Worm (Caenorhabditis elegans) whole organism, L1 larva: ENCODE data around the gene ptr-6.

Experiments
- C04F5.9 ChIP-seq: sonication (generic microtip); optimal IDR thresholded peaks from 2 replicates; lab custom pipeline; 2016; ENCODE audit warnings: missing genetic modification characterization, missing compliant biosample characterization
- C16A3.4 ChIP-seq: fragments of 150-350 bp; optimal IDR thresholded peaks from 2 replicates; lab custom pipeline; 2014; ENCODE audit warnings: missing biosample characterization, missing genetic modification characterization
- C34B4.2 ChIP-seq: sonication (generic microtip); optimal IDR thresholded peaks from 2 replicates; lab custom pipeline; 2017; ENCODE audit warnings: mild to moderate bottlenecking, missing genetic modification characterization, missing compliant biosample characterization
- Y116A8C.19 ChIP-seq: sonication (generic microtip); optimal IDR thresholded peaks from 2 replicates; lab custom pipeline; 2016; ENCODE audit warnings: missing compliant biosample characterization, missing genetic modification characterization, borderline replicate concordance
- alr-1 ChIP-seq: fragments of 200-800 bp; sonication (Bioruptor generic); optimal IDR thresholded peaks from 2 replicates; lab custom pipeline; 2018; ENCODE audit warnings: borderline replicate concordance, mild to moderate bottlenecking, missing genetic modification characterization, missing compliant biosample characterization
- blmp-1 ChIP-seq: fragments of 150-350 bp; optimal IDR thresholded peaks from 2 replicates; lab custom pipeline; 2014; ENCODE audit warnings: missing biosample characterization, missing genetic modification characterization
- ceh-82 ChIP-seq, 3 experiments: fragments of 150-350 bp in 1 of 3; sonication (generic microtip) in 2 of 3; optimal IDR thresholded peaks; 2 replicates each; lab custom pipeline; 2014 to 2017; ENCODE audit warnings: missing biosample characterization in 3 of 3, missing genetic modification characterization in 3 of 3
- ces-1 ChIP-seq: fragments of 150-350 bp; optimal IDR thresholded peaks from 2 replicates; lab custom pipeline; 2014; ENCODE audit warnings: missing biosample characterization, missing genetic modification reagents, missing genetic modification characterization
- dsc-1 ChIP-seq: sonication (generic microtip); optimal IDR thresholded peaks from 2 replicates; lab custom pipeline; 2016; ENCODE audit warnings: mild to moderate bottlenecking, missing genetic modification characterization, missing compliant biosample characterization
- efl-1 ChIP-seq, 4 experiments: fragments of 150-350 bp; optimal IDR thresholded peaks in 3 of 4; peaks in 1 of 4; 1 replicate in 1 of 4; 2 replicates in 3 of 4; lab custom pipeline; 2014; ENCODE audit warnings: missing biosample characterization in 2 of 4, missing genetic modification characterization in 2 of 4, missing genetic modification reagents in 2 of 4
- efl-3 ChIP-seq: fragments of 200-800 bp; sonication (Bioruptor generic); optimal IDR thresholded peaks from 2 replicates; lab custom pipeline; 2018; ENCODE audit warnings: mild to moderate bottlenecking, missing genetic modification characterization, missing compliant biosample characterization
- egl-13 ChIP-seq: sonication (generic microtip); optimal IDR thresholded peaks from 2 replicates; lab custom pipeline; 2016; ENCODE audit warnings: missing genotype, missing genetic modification reagents, missing genetic modification characterization, missing compliant biosample characterization
- egl-27 ChIP-seq, 2 experiments: fragments of 150-350 bp in 1 of 2; sonication (generic microtip); optimal IDR thresholded peaks; 3 replicates each; lab custom pipeline; 2017 to 2018; ENCODE audit warnings: missing biosample characterization in 2 of 2, missing genetic modification characterization in 2 of 2, missing genetic modification reagents in 2 of 2
- elt-2 ChIP-seq: sonication (generic microtip); optimal IDR thresholded peaks from 2 replicates; lab custom pipeline; 2016; ENCODE audit warnings: missing genetic modification characterization, mild to moderate bottlenecking, inconsistent platforms, missing compliant biosample characterization, missing genetic modification reagents
- elt-3 ChIP-seq, 6 experiments: fragments of 150-350 bp in 1 of 6; sonication (generic microtip); optimal IDR thresholded peaks; 2 replicates each; lab custom pipeline; 2017 to 2018; ENCODE audit warnings: missing biosample characterization in 6 of 6, missing genetic modification characterization in 6 of 6, inconsistent platforms in 1 of 6
- fkh-4 ChIP-seq: sonication (generic microtip); optimal IDR thresholded peaks from 2 replicates; lab custom pipeline; 2016; ENCODE audit warnings: missing compliant biosample characterization, missing genetic modification characterization, borderline replicate concordance
- fkh-8 ChIP-seq: sonication (generic microtip); optimal IDR thresholded peaks from 2 replicates; lab custom pipeline; 2016; ENCODE audit warnings: mild to moderate bottlenecking, missing genetic modification characterization, missing compliant biosample characterization
- grh-1 ChIP-seq: fragments of 200-800 bp; sonication (Bioruptor generic); IDR thresholded peaks from 2 replicates; pipeline ENCODE4 v1.3.6; 2022; ENCODE audit warnings: missing genetic modification reagents, missing genetic modification characterization, missing compliant biosample characterization
- hlh-4 ChIP-seq: sonication (generic microtip); optimal IDR thresholded peaks from 2 replicates; lab custom pipeline; 2016; ENCODE audit warnings: mild to moderate bottlenecking, missing genetic modification characterization, missing compliant biosample characterization
- isw-1 ChIP-seq: fragments of 200-800 bp; sonication (Bioruptor generic); IDR thresholded peaks from 2 replicates; pipeline ENCODE4 v1.3.6; 2022; ENCODE audit warnings: missing genetic modification characterization, missing compliant biosample characterization
- jun-1 ChIP-seq: fragments of 150-350 bp; optimal IDR thresholded peaks from 2 replicates; lab custom pipeline; 2014; ENCODE audit warnings: missing biosample characterization, missing genetic modification reagents, missing genetic modification characterization
- lin-13 ChIP-seq: fragments of 150-350 bp; optimal IDR thresholded peaks from 2 replicates; lab custom pipeline; 2014; ENCODE audit warnings: missing biosample characterization, missing genetic modification reagents, missing genetic modification characterization
- lin-14 ChIP-seq: fragments of 200-800 bp; sonication (Bioruptor generic); optimal IDR thresholded peaks from 2 replicates; lab custom pipeline; 2018; ENCODE audit warnings: mild to moderate bottlenecking, missing genetic modification characterization, moderate library complexity, missing compliant biosample characterization
- lin-35 ChIP-seq, 2 experiments: fragments of 150-350 bp; optimal IDR thresholded peaks; 2 replicates each; lab custom pipeline; 2014; ENCODE audit warnings: missing biosample characterization in 2 of 2, missing genetic modification characterization in 2 of 2, missing genetic modification reagents in 2 of 2
- lin-39 ChIP-seq: fragments of 150-350 bp; optimal IDR thresholded peaks from 2 replicates; lab custom pipeline; 2014; ENCODE audit warnings: missing biosample characterization, missing genetic modification reagents, missing genetic modification characterization
- lir-3 ChIP-seq: sonication (generic microtip); optimal IDR thresholded peaks from 2 replicates; lab custom pipeline; 2016; ENCODE audit warnings: mild to moderate bottlenecking, missing genetic modification characterization, moderate library complexity, missing compliant biosample characterization; ENCODE audit not compliant: poor library complexity
- mep-1 ChIP-seq: fragments of 150-350 bp; optimal IDR thresholded peaks from 2 replicates; lab custom pipeline; 2014; ENCODE audit warnings: missing biosample characterization, missing genetic modification characterization
- nhr-11 ChIP-seq: fragments of 150-350 bp; optimal IDR thresholded peaks from 2 replicates; lab custom pipeline; 2014; ENCODE audit warnings: missing biosample characterization, missing genetic modification characterization
- nhr-12 ChIP-seq: sonication (generic microtip); optimal IDR thresholded peaks from 2 replicates; lab custom pipeline; 2017; ENCODE audit warnings: missing biosample characterization, missing genetic modification characterization
- nhr-19 ChIP-seq: fragments of 200-800 bp; sonication (Bioruptor generic); conservative IDR thresholded peaks from 2 replicates; pipeline ENCODE4 v1.3.6; 2022; ENCODE audit warnings: missing genetic modification characterization, missing compliant biosample characterization
- nhr-20 ChIP-seq: sonication (generic microtip); optimal IDR thresholded peaks from 2 replicates; lab custom pipeline; 2016; ENCODE audit warnings: mild to moderate bottlenecking, missing genetic modification characterization, missing compliant biosample characterization
- nhr-237 ChIP-seq: fragments of 150-350 bp; optimal IDR thresholded peaks from 2 replicates; lab custom pipeline; 2014; ENCODE audit warnings: missing biosample characterization, missing genetic modification characterization
- nhr-28 ChIP-seq: fragments of 150-350 bp; optimal IDR thresholded peaks from 2 replicates; lab custom pipeline; 2014; ENCODE audit warnings: missing biosample characterization, missing genetic modification characterization
- nhr-71 ChIP-seq: sonication (generic microtip); optimal IDR thresholded peaks from 2 replicates; lab custom pipeline; 2016; ENCODE audit warnings: mild to moderate bottlenecking, missing genetic modification characterization, moderate library complexity, missing compliant biosample characterization
- nhr-76 ChIP-seq: sonication (generic microtip); optimal IDR thresholded peaks from 2 replicates; lab custom pipeline; 2017; ENCODE audit warnings: missing biosample characterization, missing genetic modification characterization
- nhr-85 ChIP-seq: sonication (generic microtip); peaks from one replicate; lab custom pipeline; 2016; ENCODE audit warnings: missing genetic modification characterization, inconsistent platforms, missing compliant biosample characterization
- nhr-90 ChIP-seq: sonication (generic microtip); optimal IDR thresholded peaks from 2 replicates; lab custom pipeline; 2016; ENCODE audit warnings: mild to moderate bottlenecking, missing genetic modification characterization, missing compliant biosample characterization; ENCODE audit not compliant: poor library complexity
- pqm-1 ChIP-seq: sonication (generic microtip); optimal IDR thresholded peaks from 3 replicates; lab custom pipeline; 2017; ENCODE audit warnings: missing biosample characterization, missing genetic modification characterization
- rnt-1 ChIP-seq: sonication (generic microtip); optimal IDR thresholded peaks from 2 replicates; lab custom pipeline; 2016; ENCODE audit warnings: mild to moderate bottlenecking, missing genetic modification characterization, moderate library complexity, missing compliant biosample characterization
- skn-1 ChIP-seq: fragments of 150-350 bp; optimal IDR thresholded peaks from 2 replicates; lab custom pipeline; 2014; ENCODE audit warnings: missing biosample characterization, missing genetic modification characterization
- snpc-4 ChIP-seq: fragments of 150-350 bp; optimal IDR thresholded peaks from 2 replicates; lab custom pipeline; 2014; ENCODE audit warnings: missing biosample characterization, missing genetic modification characterization
- snu-23 ChIP-seq: sonication (generic microtip); optimal IDR thresholded peaks from 2 replicates; lab custom pipeline; 2016; ENCODE audit warnings: missing genetic modification characterization, missing compliant biosample characterization
- sptf-1 ChIP-seq: fragments of 150-350 bp; optimal IDR thresholded peaks from 2 replicates; lab custom pipeline; 2014; ENCODE audit warnings: missing biosample characterization, missing genetic modification characterization
- sup-37 ChIP-seq: fragments of 200-800 bp; sonication (Bioruptor generic); optimal IDR thresholded peaks from 2 replicates; lab custom pipeline; 2018; ENCODE audit warnings: mild to moderate bottlenecking, missing genetic modification characterization, missing compliant biosample characterization
- swsn-7 ChIP-seq: sonication (generic microtip); optimal IDR thresholded peaks from 2 replicates; lab custom pipeline; 2016; ENCODE audit warnings: missing genetic modification characterization, missing compliant biosample characterization
- unc-130 ChIP-seq: fragments of 150-350 bp; optimal IDR thresholded peaks from 2 replicates; lab custom pipeline; 2017; ENCODE audit warnings: missing biosample characterization, missing genetic modification characterization, inconsistent platforms
- unc-86 ChIP-seq: sonication (generic microtip); optimal IDR thresholded peaks from 2 replicates; lab custom pipeline; 2016; ENCODE audit warnings: missing genetic modification characterization, missing compliant biosample characterization
- xbp-1 ChIP-seq: sonication (generic microtip); optimal IDR thresholded peaks from 2 replicates; lab custom pipeline; 2016; ENCODE audit warnings: missing genetic modification characterization, missing compliant biosample characterization
- ztf-11 ChIP-seq, 2 experiments: sonication (generic microtip); optimal IDR thresholded peaks; 2 replicates each; lab custom pipeline; 2016 to 2017; ENCODE audit warnings: missing genetic modification characterization in 2 of 2, missing biosample characterization in 1 of 2, missing compliant biosample characterization in 1 of 2
- ztf-4 ChIP-seq: fragments of 150-350 bp; optimal IDR thresholded peaks from 2 replicates; lab custom pipeline; 2014; ENCODE audit warnings: missing biosample characterization, missing genetic modification characterization

The ptr-6 gene

DNA sequence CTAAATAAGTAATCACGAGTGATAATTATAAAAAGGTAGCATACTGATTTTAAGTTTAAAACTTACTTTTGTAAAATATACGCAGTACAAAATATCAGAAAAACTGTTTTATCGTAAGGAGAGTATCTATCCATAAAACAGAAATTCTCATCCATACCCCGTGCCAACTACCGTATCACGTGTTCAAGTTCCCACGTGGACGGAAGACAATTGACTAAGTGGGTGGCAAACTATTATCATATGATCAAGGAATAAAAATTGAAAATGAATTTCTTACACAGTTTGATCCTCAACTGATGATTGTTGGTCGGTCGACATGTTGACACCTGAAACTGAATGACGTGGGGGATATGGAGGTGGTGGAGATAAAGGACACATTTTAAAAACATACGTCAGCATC, 35.6 kb upstream of the ptr-6 start, which contains the start of gene pmt-1 (continued):
- TF ChIP-seq efl-1 (optimal IDR thresholded peaks at IDR 0.05; lab: Kevin White, UChicago) (no peak), efl-1 (GFP tag; optimal IDR thresholded peaks at IDR 0.05 in 1 of 2; lab: Kevin White, UChicago) (peak in 1 of 2 experiments; percentile 88), lin-13 (GFP tag; lab: Kevin White, UChicago) (no peak), rnt-1 (tag; lab: Kevin White, UChicago) (no peak), isw-1 (no peak), lir-3 (tag; lab: Kevin White, UChicago) (no peak), nhr-11 (tag; lab: Kevin White, UChicago) (no peak), snpc-4 (tag; lab: Kevin White, UChicago) (no peak), nhr-71 (tag; lab: Kevin White, UChicago) (peak; percentile 66), nhr-90 (tag; lab: Kevin White, UChicago) (peak; percentile 38), ces-1 (GFP tag; lab: Kevin White, UChicago) (no peak), elt-3 (tag; optimal IDR thresholded peaks at IDR 0.05; lab: Kevin White, UChicago) (peak in 2 of 6 experiments; percentile 43 to 80), nhr-19 (GFP tag; lab: Robert Waterston, UW) (peak; percentile 36), nhr-76 (tag; lab: Kevin White, UChicago) (no peak), fkh-8 (tag; lab: Kevin White, UChicago) (no peak), alr-1 (tag; lab: Kevin White, UChicago) (no peak), swsn-7 (tag; lab: Kevin White, UChicago) (no peak), sup-37 (no peak), dsc-1 (no peak), skn-1 (no peak), nhr-85 (tag; lab: Kevin White, UChicago) (peak; percentile 81), ztf-4 (tag; lab: Kevin White, UChicago) (no peak), nhr-28 (tag; lab: Kevin White, UChicago) (no peak), ztf-11 (tag; optimal IDR thresholded peaks at IDR 0.05; lab: Kevin White, UChicago) (no peak), grh-1 (GFP tag; lab: Robert Waterston, UW) (0 out of 2 replicates have a peak, but pooled peaks have one; percentile 24), ceh-82 (tag; optimal IDR thresholded peaks at IDR 0.05; lab: Kevin White, UChicago) (no peak), egl-27 (tag; optimal IDR thresholded peaks at IDR 0.05; lab: Kevin White, UChicago) (no peak), C04F5.9 (no peak), blmp-1 (tag; lab: Kevin White, UChicago) (peak; percentile 73), pqm-1 (tag; lab: Kevin White, UChicago) (no peak), fkh-4 (no peak), nhr-12 (tag; lab: Kevin White, UChicago) (no peak), elt-2 (tag; lab: Kevin White, UChicago) (peak; percentile 63), snu-23 (GFP tag; lab: Kevin White, UChicago) (peak; percentile 31)

DNA sequence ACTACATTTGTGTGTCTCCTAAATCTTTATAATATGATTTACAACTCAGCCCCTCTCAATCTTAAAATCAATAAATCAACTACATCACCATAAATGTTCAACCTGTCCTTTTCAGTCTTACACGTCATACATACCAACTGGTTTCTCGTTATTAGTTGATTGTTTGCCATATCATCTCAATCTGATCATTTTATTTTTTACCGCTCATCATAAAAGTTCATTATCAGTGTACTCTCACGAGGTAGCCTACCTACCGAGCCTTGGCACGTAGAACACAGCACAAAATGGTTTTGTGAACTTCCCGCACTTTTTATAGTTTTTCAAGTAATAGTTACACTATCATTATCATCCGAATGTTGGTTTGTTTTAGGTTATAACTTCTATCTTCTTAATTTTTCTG, 34.5 kb upstream of the ptr-6 start:
- TF ChIP-seq elt-3 (tag; optimal IDR thresholded peaks at IDR 0.05; lab: Kevin White, UChicago) = peak in 1 of 6 experiments; percentile 15
- no peak for TF ChIP-seq sptf-1 (tag; lab: Kevin White, UChicago)
- no peak for TF ChIP-seq nhr-237 (tag; lab: Kevin White, UChicago)
- no peak for TF ChIP-seq sup-37
- no peak for TF ChIP-seq unc-130 (tag; lab: Kevin White, UChicago)
- no peak for TF ChIP-seq fkh-4
- peak; percentile 64 for TF ChIP-seq nhr-85 (tag; lab: Kevin White, UChicago)
- no peak for TF ChIP-seq skn-1
- TF ChIP-seq nhr-20 (tag; lab: Kevin White, UChicago) = peak; percentile 7
- TF ChIP-seq xbp-1 = no peak
- no peak for TF ChIP-seq C16A3.4 (tag; lab: Kevin White, UChicago)
- peak; percentile 1 for TF ChIP-seq jun-1 (tag; lab: Kevin White, UChicago)
- no peak for TF ChIP-seq unc-86
- no peak for TF ChIP-seq C34B4.2 (tag; lab: Kevin White, UChicago)
- TF ChIP-seq mep-1 (tag; lab: Kevin White, UChicago) = no peak
- no peak for TF ChIP-seq hlh-4 (tag; lab: Kevin White, UChicago)
- TF ChIP-seq nhr-71 (tag; lab: Kevin White, UChicago) = peak; percentile 17
- TF ChIP-seq lin-35 (GFP tag; optimal IDR thresholded peaks at IDR 0.05; lab: Kevin White, UChicago) = peak in 1 of 2 experiments; percentile 29
- TF ChIP-seq lin-39 (tag; lab: Kevin White, UChicago) = no peak
- TF ChIP-seq alr-1 (tag; lab: Kevin White, UChicago) = no peak
- no peak for TF ChIP-seq efl-3
- no peak for TF ChIP-seq Y116A8C.19 (tag; lab: Kevin White, UChicago)
- TF ChIP-seq lin-13 (GFP tag; lab: Kevin White, UChicago) = no peak
- no peak for TF ChIP-seq egl-13 (tag; lab: Kevin White, UChicago)
- TF ChIP-seq nhr-12 (tag; lab: Kevin White, UChicago) = no peak
- TF ChIP-seq grh-1 (GFP tag; lab: Robert Waterston, UW) = peak; percentile 24; the same call in 1 of the 2 replicates
- no peak for TF ChIP-seq snpc-4 (tag; lab: Kevin White, UChicago)
- TF ChIP-seq lin-14 (GFP tag; lab: Kevin White, UChicago) = peak; percentile 10
